Worm (Caenorhabditis elegans): ENCODE results near the gene Y43F8B.25.
A peak's percentile ranks its signal among the peaks of the same experiment; 100 is the strongest.

DNA sequence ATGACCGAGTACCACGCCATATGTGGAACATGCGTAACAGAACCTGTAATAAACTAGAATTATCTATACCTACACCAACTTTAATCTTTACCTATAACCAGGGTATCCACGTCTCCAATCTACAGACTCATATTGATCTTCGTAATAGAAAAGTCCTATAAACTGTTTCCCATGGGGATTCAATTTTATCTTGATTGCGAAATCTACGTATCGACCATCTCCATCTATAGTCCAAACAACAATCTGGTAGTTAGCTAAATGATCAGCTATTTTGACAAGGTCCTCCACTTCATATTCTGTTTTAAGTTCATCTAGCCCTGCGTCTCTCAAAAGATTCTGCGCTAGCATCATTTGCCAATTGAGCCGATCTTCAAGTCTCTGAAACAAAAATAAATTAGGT lies 33.1 kb upstream of the Y43F8B.25 start:
- TF ChIP-seq odd-2 (tag; optimal IDR thresholded peaks at IDR 0.05), result no peak
- no peak for TF ChIP-seq nhr-232 (tag; optimal IDR thresholded peaks at IDR 0.05)
- no peak for TF ChIP-seq C08G9.2 (tag; optimal IDR thresholded peaks at IDR 0.05)
- TF ChIP-seq dve-1 (tag; optimal IDR thresholded peaks at IDR 0.05), result no peak
- no peak for TF ChIP-seq K02D7.2 (tag; optimal IDR thresholded peaks at IDR 0.05)
- no peak for TF ChIP-seq ceh-14 (tag; optimal IDR thresholded peaks at IDR 0.05)
- peak; percentile 80 for TF ChIP-seq rnt-1 (tag; optimal IDR thresholded peaks at IDR 0.05)
- no peak for TF ChIP-seq pqm-1 (tag; optimal IDR thresholded peaks at IDR 0.05)
- no peak for TF ChIP-seq mec-3 (tag; optimal IDR thresholded peaks at IDR 0.05; ENCODE audit: borderline replicate concordance)
- TF ChIP-seq ama-1 (optimal IDR thresholded peaks at IDR 0.05), result no peak
- TF ChIP-seq hlh-15 (tag; optimal IDR thresholded peaks at IDR 0.05), result no peak
- TF ChIP-seq elt-2 (tag; optimal IDR thresholded peaks at IDR 0.05), result no peak

Measured in whole organism, late embryonic.